Fruit fly (Drosophila melanogaster) whole organism, embryonic: ENCODE data around the gene Bug22.
A peak's percentile ranks its signal among the peaks of the same experiment; 100 is the strongest.

ENCODE experiments used
- Atf-2 ChIP-seq: fragments of 200-800 bp; sonication (Bioruptor generic); optimal IDR thresholded peaks from 2 replicates; lab custom pipeline; 2016; ENCODE audit warnings: missing biosample characterization, missing genetic modification characterization
- Atf6 ChIP-seq: fragments of 200-800 bp; sonication (Bioruptor generic); IDR thresholded peaks from 2 replicates; pipeline ENCODE4 v1.3.6; 2022; ENCODE audit warnings: missing biosample characterization, missing genetic modification characterization
- CG10209 ChIP-seq: fragments of 200-800 bp; sonication (Bioruptor generic); optimal IDR thresholded peaks from 3 replicates; lab custom pipeline; 2017; ENCODE audit warnings: missing biosample characterization, mild to moderate bottlenecking, missing genetic modification characterization, missing genetic modification reagents
- CG10267 ChIP-seq: fragments of 200-800 bp; sonication (Bioruptor generic); optimal IDR thresholded peaks from 2 replicates; lab custom pipeline; 2018; ENCODE audit warnings: missing biosample characterization, mild to moderate bottlenecking, missing genetic modification characterization, moderate library complexity
- CG11398 ChIP-seq: fragments of 200-800 bp; sonication (Bioruptor generic); optimal IDR thresholded peaks from 2 replicates; lab custom pipeline; 2016; ENCODE audit warnings: missing biosample characterization, missing genetic modification characterization
- CG15601 ChIP-seq: fragments of 200-800 bp; sonication (Bioruptor generic); optimal IDR thresholded peaks from 3 replicates; lab custom pipeline; 2019; ENCODE audit warnings: missing biosample characterization, mild to moderate bottlenecking, missing genetic modification characterization, moderate library complexity
- CG1602 ChIP-seq: fragments of 200-800 bp; sonication (Bioruptor generic); optimal IDR thresholded peaks from 3 replicates; lab custom pipeline; 2016; ENCODE audit warnings: missing biosample characterization, missing genetic modification characterization
- CG16863 ChIP-seq: fragments of 200-800 bp; sonication (Bioruptor generic); optimal IDR thresholded peaks from 3 replicates; lab custom pipeline; 2016; ENCODE audit warnings: missing biosample characterization, missing genetic modification characterization
- CG18262 ChIP-seq: fragments of 200-800 bp; optimal IDR thresholded peaks from 3 replicates; lab custom pipeline; 2019; ENCODE audit warnings: missing biosample characterization, mild to moderate bottlenecking, missing genetic modification characterization, moderate library complexity
- CG1832 ChIP-seq: fragments of 200-800 bp; sonication (Bioruptor generic); optimal IDR thresholded peaks from 2 replicates; lab custom pipeline; 2017; ENCODE audit warnings: missing biosample characterization, mild to moderate bottlenecking, missing genetic modification characterization, inconsistent platforms
- CG2712 ChIP-seq: fragments of 200-800 bp; optimal IDR thresholded peaks from 3 replicates; lab custom pipeline; 2019; ENCODE audit warnings: missing biosample characterization, mild to moderate bottlenecking, missing genetic modification characterization, moderate library complexity
- CG30431 ChIP-seq: fragments of 200-800 bp; sonication (Bioruptor generic); optimal IDR thresholded peaks from 2 replicates; lab custom pipeline; 2017; ENCODE audit warnings: missing biosample characterization, missing genetic modification characterization
- CG31388 ChIP-seq: fragments of 200-800 bp; sonication (Bioruptor generic); optimal IDR thresholded peaks from 2 replicates; lab custom pipeline; 2016; ENCODE audit warnings: missing biosample characterization, missing genetic modification characterization
- CG3163 ChIP-seq: fragments of 200-800 bp; sonication (Bioruptor generic); optimal IDR thresholded peaks from 3 replicates; lab custom pipeline; 2016; ENCODE audit warnings: missing biosample characterization, missing genetic modification characterization
- CG4404 ChIP-seq: fragments of 200-800 bp; sonication (Bioruptor generic); IDR thresholded peaks from 2 replicates; pipeline ENCODE4 v1.3.6; 2022; ENCODE audit warnings: missing biosample characterization, missing genetic modification characterization
- CG6654 ChIP-seq: fragments of 200-800 bp; sonication (Bioruptor generic); optimal IDR thresholded peaks from 2 replicates; lab custom pipeline; 2017; ENCODE audit warnings: missing biosample characterization, mild to moderate bottlenecking, missing genetic modification characterization
- CG7745 ChIP-seq: fragments of 200-800 bp; sonication (Bioruptor generic); optimal IDR thresholded peaks from 2 replicates; lab custom pipeline; 2018; ENCODE audit warnings: missing biosample characterization, mild to moderate bottlenecking, missing genetic modification characterization, moderate library complexity
- CG9817 ChIP-seq: fragments of 200-800 bp; sonication (Bioruptor generic); optimal IDR thresholded peaks from 2 replicates; lab custom pipeline; 2018; ENCODE audit warnings: missing biosample characterization, mild to moderate bottlenecking, missing genetic modification characterization, moderate library complexity
- Dll ChIP-seq: fragments of 200-800 bp; sonication (Bioruptor generic); IDR thresholded peaks from 4 replicates; pipeline ENCODE4 v1.3.6; 2022; ENCODE audit warnings: missing biosample characterization, missing genetic modification characterization; ENCODE audit not compliant: partially characterized antibody
- Drgx ChIP-seq: fragments of 200-800 bp; sonication (Bioruptor generic); IDR thresholded peaks from 2 replicates; pipeline ENCODE4 v1.3.6; 2022; ENCODE audit warnings: missing biosample characterization, missing genetic modification characterization
- E2f1 ChIP-seq: fragments of 200-800 bp; sonication (Bioruptor generic); IDR thresholded peaks from 2 replicates; pipeline ENCODE4 v1.3.6; 2022; ENCODE audit warnings: missing biosample characterization, missing genetic modification characterization
- ERR ChIP-seq: fragments of 200-800 bp; sonication (Bioruptor generic); optimal IDR thresholded peaks from 2 replicates; lab custom pipeline; 2016; ENCODE audit warnings: missing biosample characterization, missing genetic modification characterization
- Gsc ChIP-seq: fragments of 200-800 bp; sonication (Bioruptor generic); IDR thresholded peaks from 2 replicates; pipeline ENCODE4 v1.3.6; 2022; ENCODE audit warnings: missing biosample characterization, missing genetic modification characterization
- H15 ChIP-seq: fragments of 200-800 bp; sonication (Bioruptor generic); IDR thresholded peaks from 3 replicates; pipeline ENCODE4 v1.3.6; 2022; ENCODE audit warnings: missing biosample characterization, missing genetic modification characterization
- HLHmδ ChIP-seq: fragments of 200-800 bp; sonication (Bioruptor generic); optimal IDR thresholded peaks from 2 replicates; lab custom pipeline; 2018; ENCODE audit warnings: missing biosample characterization, mild to moderate bottlenecking, missing genetic modification characterization, moderate library complexity
- Hsf ChIP-seq: fragments of 200-800 bp; sonication (Bioruptor generic); optimal IDR thresholded peaks from 3 replicates; lab custom pipeline; 2016; ENCODE audit warnings: missing biosample characterization, missing genetic modification characterization
- NFAT ChIP-seq: fragments of 200-800 bp; sonication (Bioruptor generic); IDR thresholded peaks from 2 replicates; pipeline ENCODE4 v1.3.6; 2022; ENCODE audit warnings: missing biosample characterization, missing genetic modification characterization
- Nf-YC ChIP-seq: fragments of 200-800 bp; optimal IDR thresholded peaks from 3 replicates; lab custom pipeline; 2019; ENCODE audit warnings: missing biosample characterization, mild to moderate bottlenecking, missing genetic modification characterization, moderate library complexity
- PHDP ChIP-seq: fragments of 200-800 bp; sonication (Bioruptor generic); optimal IDR thresholded peaks from 3 replicates; lab custom pipeline; 2018; ENCODE audit warnings: missing biosample characterization, mild to moderate bottlenecking, missing genetic modification characterization, moderate library complexity
- Ptx1 ChIP-seq: fragments of 200-800 bp; sonication (Bioruptor generic); IDR thresholded peaks from 2 replicates; pipeline ENCODE4 v1.3.6; 2022; ENCODE audit warnings: missing biosample characterization, missing genetic modification characterization
- ash1 ChIP-seq: fragments of 200-800 bp; sonication (Bioruptor generic); optimal IDR thresholded peaks from 2 replicates; lab custom pipeline; 2018; ENCODE audit warnings: missing biosample characterization, mild to moderate bottlenecking, missing genetic modification characterization
- chn ChIP-seq: fragments of 200-800 bp; sonication (Bioruptor generic); optimal IDR thresholded peaks from 2 replicates; lab custom pipeline; 2016; ENCODE audit warnings: missing biosample characterization, missing genetic modification characterization
- eve ChIP-seq, 2 experiments: fragments of >200 bp; optimal IDR thresholded peaks; 2 replicates each; lab custom pipeline; 2017; ENCODE audit warnings: missing biosample characterization in 2 of 2, missing genetic modification characterization in 2 of 2
- gcm2 ChIP-seq: fragments of 200-800 bp; sonication (Bioruptor generic); optimal IDR thresholded peaks from 2 replicates; lab custom pipeline; 2016; ENCODE audit warnings: missing biosample characterization, missing genetic modification characterization
- lilli ChIP-seq: fragments of 200-800 bp; sonication (Bioruptor generic); optimal IDR thresholded peaks from 3 replicates; lab custom pipeline; 2016; ENCODE audit warnings: missing biosample characterization, missing genetic modification characterization
- mld ChIP-seq: fragments of 200-800 bp; sonication (Bioruptor generic); IDR thresholded peaks from 3 replicates; pipeline ENCODE4 v1.3.6; 2022; ENCODE audit warnings: missing biosample characterization, missing genetic modification characterization; ENCODE audit not compliant: partially characterized antibody
- nau ChIP-seq: fragments of 200-800 bp; sonication (Bioruptor generic); optimal IDR thresholded peaks from 3 replicates; lab custom pipeline; 2017; ENCODE audit warnings: missing biosample characterization, mild to moderate bottlenecking, missing genetic modification characterization, missing genetic modification reagents
- pb ChIP-seq: fragments of 200-800 bp; sonication (Bioruptor generic); optimal IDR thresholded peaks from 3 replicates; lab custom pipeline; 2016; ENCODE audit warnings: missing biosample characterization, missing genetic modification characterization
- row ChIP-seq: fragments of 200-800 bp; sonication (Bioruptor generic); IDR thresholded peaks from 3 replicates; pipeline ENCODE4 v1.3.6; 2022; ENCODE audit warnings: missing biosample characterization, missing genetic modification characterization
- sim ChIP-seq: fragments of 200-800 bp; sonication (Bioruptor generic); IDR thresholded peaks from 2 replicates; pipeline ENCODE4 v1.3.6; 2022; ENCODE audit warnings: missing biosample characterization, missing genetic modification characterization
- stwl ChIP-seq: fragments of 200-800 bp; sonication (Bioruptor generic); optimal IDR thresholded peaks from 3 replicates; lab custom pipeline; 2018; ENCODE audit warnings: missing biosample characterization, mild to moderate bottlenecking, missing genetic modification characterization, moderate library complexity
- zen2 ChIP-seq: fragments of 200-800 bp; sonication (Bioruptor generic); IDR thresholded peaks from 3 replicates; pipeline ENCODE4 v1.3.6; 2022; ENCODE audit warnings: missing biosample characterization, missing genetic modification characterization; ENCODE audit not compliant: partially characterized antibody

The Bug22 gene

dm6 chr2L:10466865-10467270 lies 36.1 kb upstream of the Bug22 start (continued):
- TF ChIP-seq row (GFP tag; lab: Robert Waterston, UW) (peak; percentile 75; the same call in 2 of the 3 replicates), CG18262 (tag; lab: Kevin White, UChicago) (peak; percentile 88), nau (GFP tag; lab: Kevin White, UChicago) (peak; percentile 57), E2f1 (GFP tag; lab: Robert Waterston, UW) (peak; percentile 26; the same call in 1 of the 2 replicates), pb (GFP tag; lab: Kevin White, UChicago) (peak; percentile 1), CG16863 (peak; percentile 57), lilli (peak; percentile 35), Dll (no peak), HLHmδ (GFP tag; lab: Kevin White, UChicago) (no peak), CG30431 (GFP tag; lab: Kevin White, UChicago) (peak; percentile 35), Ptx1 (GFP tag; lab: Robert Waterston, UW) (peak; percentile 76), CG31388 (peak; percentile 40), CG1602 (GFP tag; lab: Kevin White, UChicago) (peak; percentile 61), CG1832 (no peak), CG10267 (tag; lab: Kevin White, UChicago) (peak; percentile 58), Nf-YC (tag; lab: Kevin White, UChicago) (no peak), ash1 (GFP tag; lab: Kevin White, UChicago) (no peak), CG6654 (GFP tag; lab: Kevin White, UChicago) (peak; percentile 32), NFAT (GFP tag; lab: Robert Waterston, UW) (peak; percentile 14; the same call in 1 of the 2 replicates), ERR (GFP tag; lab: Kevin White, UChicago) (no peak), zen2 (GFP tag; lab: Robert Waterston, UW) (no peak), H15 (GFP tag; lab: Robert Waterston, UW) (peak; percentile 56; the same call in 2 of the 3 replicates), CG3163 (GFP tag; lab: Kevin White, UChicago) (no peak), eve (GFP tag; optimal IDR thresholded peaks at IDR 0.05; lab: Kevin White, UChicago) (peak in 1 of 2 experiments; percentile 87), CG10209 (peak; percentile 17), CG9817 (peak; percentile 10), CG2712 (tag; lab: Kevin White, UChicago) (peak; percentile 86), Atf6 (peak; percentile 20; the same call in 1 of the 2 replicates), gcm2 (GFP tag; lab: Kevin White, UChicago) (no peak), CG11398 (GFP tag; lab: Kevin White, UChicago) (peak; percentile 21), Atf-2 (GFP tag; lab: Kevin White, UChicago) (peak; percentile 20), CG4404 (peak; percentile 58; the same call in 1 of the 2 replicates), CG15601 (tag; lab: Kevin White, UChicago) (peak; percentile 46), Hsf (peak; percentile 57), mld (GFP tag; lab: Robert Waterston, UW) (no peak), PHDP (tag; lab: Kevin White, UChicago) (peak; percentile 13), sim (GFP tag; lab: Robert Waterston, UW) (peak; percentile 31; the same call in 1 of the 2 replicates), stwl (tag; lab: Kevin White, UChicago) (no peak), Drgx (GFP tag; lab: Robert Waterston, UW) (0 out of 2 replicates have a peak, but pooled peaks have one; percentile 12), chn (GFP tag; lab: Kevin White, UChicago) (peak; percentile 42), Gsc (GFP tag; lab: Robert Waterston, UW) (peak; percentile 49), CG7745 (no peak)
